Worm (Caenorhabditis elegans) whole organism, L3 larva: Measurements from ENCODE around the gene W03B1.3.

Source experiments
- aly-2 ChIP-seq: fragments of 150-350 bp; optimal IDR thresholded peaks from 2 replicates; lab custom pipeline; 2014; ENCODE audit warnings: missing biosample characterization, missing genetic modification characterization
- egl-27 ChIP-seq: sonication (generic microtip); optimal IDR thresholded peaks from 4 replicates; lab custom pipeline; 2017; ENCODE audit warnings: missing biosample characterization, missing genetic modification reagents, missing genetic modification characterization
- egl-5 ChIP-seq: fragments of 150-350 bp; optimal IDR thresholded peaks from 2 replicates; lab custom pipeline; 2017; ENCODE audit warnings: missing biosample characterization, missing genetic modification reagents, missing genetic modification characterization, inconsistent platforms
- elt-2 ChIP-seq: sonication (generic microtip); optimal IDR thresholded peaks from 2 replicates; lab custom pipeline; 2016; ENCODE audit warnings: missing genetic modification reagents, mild to moderate bottlenecking, missing genetic modification characterization, missing compliant biosample characterization
- elt-3 ChIP-seq, 3 experiments: fragments of 150-350 bp in 1 of 3; sonication (generic microtip) in 2 of 3; optimal IDR thresholded peaks; 2 replicates in 2 of 3; 4 replicates in 1 of 3; lab custom pipeline; 2014 to 2017; ENCODE audit warnings: missing biosample characterization in 3 of 3, missing genetic modification characterization in 3 of 3
- jun-1 ChIP-seq: fragments of 150-350 bp; optimal IDR thresholded peaks from 2 replicates; lab custom pipeline; 2014; ENCODE audit warnings: missing biosample characterization, missing genetic modification reagents, missing genetic modification characterization
- lin-39 ChIP-seq: fragments of 150-350 bp; optimal IDR thresholded peaks from 2 replicates; lab custom pipeline; 2018; ENCODE audit warnings: missing biosample characterization, missing genetic modification reagents, missing genetic modification characterization
- mdl-1 ChIP-seq: fragments of 150-350 bp; optimal IDR thresholded peaks from 2 replicates; lab custom pipeline; 2014; ENCODE audit warnings: missing biosample characterization, missing genetic modification characterization
- nfya-1 ChIP-seq: sonication (generic microtip); optimal IDR thresholded peaks from 2 replicates; lab custom pipeline; 2017; ENCODE audit warnings: missing genetic modification characterization, mild to moderate bottlenecking, missing compliant biosample characterization, antibody characterized with exemption, moderate library complexity; ENCODE audit not compliant: insufficient read depth
- nhr-12 ChIP-seq: fragments of 150-350 bp; optimal IDR thresholded peaks from 2 replicates; lab custom pipeline; 2014; ENCODE audit warnings: missing biosample characterization, missing genetic modification characterization
- nhr-237 ChIP-seq: fragments of 150-350 bp; optimal IDR thresholded peaks from 2 replicates; lab custom pipeline; 2014; ENCODE audit warnings: missing biosample characterization, missing genetic modification characterization
- nhr-76 ChIP-seq: fragments of 150-350 bp; sonication (generic microtip); optimal IDR thresholded peaks from 5 replicates; lab custom pipeline; 2014; ENCODE audit warnings: missing biosample characterization, missing genetic modification characterization
- unc-62 ChIP-seq: fragments of 150-350 bp; sonication (generic microtip); optimal IDR thresholded peaks from 4 replicates; lab custom pipeline; 2014; ENCODE audit warnings: missing biosample characterization, missing genetic modification reagents, missing genetic modification characterization

DNA sequence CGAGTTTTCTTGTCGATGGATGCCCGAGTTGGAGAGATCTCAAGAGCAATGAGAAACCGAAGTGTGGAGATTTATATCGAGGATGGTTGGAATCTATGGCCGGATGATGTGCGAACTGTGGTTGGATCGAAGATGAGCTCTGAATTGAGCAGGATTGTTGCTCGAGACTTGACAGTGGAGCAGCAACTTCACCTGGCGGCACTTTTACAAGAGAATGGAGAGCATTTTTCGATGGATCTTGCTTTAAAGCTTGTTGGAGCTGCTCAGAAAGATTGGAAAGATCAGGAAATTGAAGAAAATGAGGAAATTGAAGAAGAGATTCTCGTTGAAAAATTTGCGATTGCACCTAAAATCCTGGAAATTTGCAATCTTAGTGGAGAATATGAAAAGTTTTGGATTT, 33.1 kb upstream of the W03B1.3 start:
- TF ChIP-seq mdl-1 (tag; lab: Kevin White, UChicago): no peak
- no peak for TF ChIP-seq nfya-1 (tag; lab: Kevin White, UChicago)
- no peak for TF ChIP-seq nhr-12
- no peak for TF ChIP-seq unc-62 (GFP tag; lab: Kevin White, UChicago)
- TF ChIP-seq nhr-237: no peak
- TF ChIP-seq nhr-76: no peak
- no peak for TF ChIP-seq elt-3 (tag; optimal IDR thresholded peaks at IDR 0.05; lab: Kevin White, UChicago)
- no peak for TF ChIP-seq egl-27
- TF ChIP-seq aly-2 (tag; lab: Kevin White, UChicago): no peak
- no peak for TF ChIP-seq elt-2
- TF ChIP-seq lin-39: no peak
- TF ChIP-seq egl-5 (tag; lab: Kevin White, UChicago): no peak
- TF ChIP-seq jun-1: no peak
